Worm (Caenorhabditis elegans): ENCODE data around the gene nhr-128.

Gene nhr-128

ce11 chrV:2191122-2191521 lies 30.7 kb upstream of the nhr-128 start, which contains the start of gene srbc-42:
Gene srbc-42, minus strand, starts transcription at chrV:2191222.
- TF ChIP-seq cog-1 (tag; optimal IDR thresholded peaks at IDR 0.05) = no peak
- TF ChIP-seq med-1 (GFP tag; optimal IDR thresholded peaks at IDR 0.05; ENCODE audit: insufficient read depth) = no peak
- TF ChIP-seq flt-1 (GFP tag; IDR thresholded peaks at IDR 0.05) = no peak

- TF ChIP-seq ztf-29 (GFP tag; IDR thresholded peaks at IDR 0.05) (no peak), med-1 (GFP tag; optimal IDR thresholded peaks at IDR 0.05; ENCODE audit: insufficient read depth) (no peak), ztf-23 (GFP tag; IDR thresholded peaks at IDR 0.05) (no peak), flt-1 (GFP tag; IDR thresholded peaks at IDR 0.05) (no peak), ref-1 (GFP tag; conservative IDR thresholded peaks at IDR 0.05) (no peak), tab-1 (GFP tag; IDR thresholded peaks at IDR 0.05) (no peak), klf-2 (GFP tag; conservative IDR thresholded peaks at IDR 0.05) (no peak), cog-1 (tag; optimal IDR thresholded peaks at IDR 0.05) (no peak), T22C8.4 (GFP tag; IDR thresholded peaks at IDR 0.05) (no peak)
These were observed 29.7 kb upstream of the nhr-128 start, which contains the start of gene nhr-13 for ce11 chrV:2192117-2192516. Gene nhr-13, plus strand, starts transcription at chrV:2192485.

ce11 chrV:2199594-2199993 lies 22.3 kb upstream of the nhr-128 start:
- TF ChIP-seq flt-1 (GFP tag; IDR thresholded peaks at IDR 0.05) = no peak
- TF ChIP-seq med-1 (GFP tag; optimal IDR thresholded peaks at IDR 0.05; ENCODE audit: insufficient read depth) = no peak
- no peak for TF ChIP-seq ref-1 (GFP tag; conservative IDR thresholded peaks at IDR 0.05)
- no peak for TF ChIP-seq cog-1 (tag; optimal IDR thresholded peaks at IDR 0.05)
- TF ChIP-seq klf-2 (GFP tag; conservative IDR thresholded peaks at IDR 0.05) = no peak
- TF ChIP-seq ztf-29 (GFP tag; IDR thresholded peaks at IDR 0.05) = no peak

ce11 chrV:2200402-2200801 lies 21.5 kb upstream of the nhr-128 start:
- TF ChIP-seq tab-1 (GFP tag; IDR thresholded peaks at IDR 0.05) = no peak
- no peak for TF ChIP-seq T22C8.4 (GFP tag; IDR thresholded peaks at IDR 0.05)
- TF ChIP-seq cog-1 (tag; optimal IDR thresholded peaks at IDR 0.05) = no peak
- TF ChIP-seq klf-2 (GFP tag; conservative IDR thresholded peaks at IDR 0.05) = no peak
- TF ChIP-seq ztf-29 (GFP tag; IDR thresholded peaks at IDR 0.05) = no peak
- TF ChIP-seq ref-1 (GFP tag; conservative IDR thresholded peaks at IDR 0.05) = no peak
- no peak for TF ChIP-seq flt-1 (GFP tag; IDR thresholded peaks at IDR 0.05)
- no peak for TF ChIP-seq ztf-23 (GFP tag; IDR thresholded peaks at IDR 0.05)
- TF ChIP-seq med-1 (GFP tag; optimal IDR thresholded peaks at IDR 0.05; ENCODE audit: insufficient read depth) = no peak

ce11 chrV:2201240-2201639 lies 20.6 kb upstream of the nhr-128 start, which contains the start of gene cyp-32B1:
Gene cyp-32B1, minus strand, starts transcription at chrV:2201415.
- no peak for TF ChIP-seq ztf-29 (GFP tag; IDR thresholded peaks at IDR 0.05)
- no peak for TF ChIP-seq ztf-23 (GFP tag; IDR thresholded peaks at IDR 0.05)
- no peak for TF ChIP-seq tab-1 (GFP tag; IDR thresholded peaks at IDR 0.05)
- no peak for TF ChIP-seq flt-1 (GFP tag; IDR thresholded peaks at IDR 0.05)
- TF ChIP-seq med-1 (GFP tag; optimal IDR thresholded peaks at IDR 0.05; ENCODE audit: insufficient read depth) = no peak
- no peak for TF ChIP-seq cog-1 (tag; optimal IDR thresholded peaks at IDR 0.05)
- no peak for TF ChIP-seq klf-2 (GFP tag; conservative IDR thresholded peaks at IDR 0.05)
- no peak for TF ChIP-seq ref-1 (GFP tag; conservative IDR thresholded peaks at IDR 0.05)
- TF ChIP-seq T22C8.4 (GFP tag; IDR thresholded peaks at IDR 0.05) = no peak

- TF ChIP-seq cog-1 (tag; optimal IDR thresholded peaks at IDR 0.05) = no peak
- no peak for TF ChIP-seq flt-1 (GFP tag; IDR thresholded peaks at IDR 0.05)
- TF ChIP-seq ztf-23 (GFP tag; IDR thresholded peaks at IDR 0.05) = no peak
- TF ChIP-seq tab-1 (GFP tag; IDR thresholded peaks at IDR 0.05) = no peak
These were observed 17.8 kb upstream of the nhr-128 start, which contains the start of gene cyp-33C12 for ce11 chrV:2204080-2204479. Gene cyp-33C12, minus strand, starts transcription at chrV:2204400.

- TF ChIP-seq ztf-29 (GFP tag; IDR thresholded peaks at IDR 0.05) (no peak), ztf-23 (GFP tag; IDR thresholded peaks at IDR 0.05) (no peak), ref-1 (GFP tag; conservative IDR thresholded peaks at IDR 0.05) (no peak), med-1 (GFP tag; optimal IDR thresholded peaks at IDR 0.05; ENCODE audit: insufficient read depth) (no peak), klf-2 (GFP tag; conservative IDR thresholded peaks at IDR 0.05) (no peak), flt-1 (GFP tag; IDR thresholded peaks at IDR 0.05) (no peak)
These were observed 15.7 kb upstream of the nhr-128 start, which contains the start of gene srt-40 for ce11 chrV:2206181-2206580. Gene srt-40, minus strand, starts transcription at chrV:2206281.

- no peak for TF ChIP-seq flt-1 (GFP tag; IDR thresholded peaks at IDR 0.05)
- no peak for TF ChIP-seq tab-1 (GFP tag; IDR thresholded peaks at IDR 0.05)
- no peak for TF ChIP-seq ref-1 (GFP tag; conservative IDR thresholded peaks at IDR 0.05)
- TF ChIP-seq klf-2 (GFP tag; conservative IDR thresholded peaks at IDR 0.05) = no peak
- TF ChIP-seq ztf-29 (GFP tag; IDR thresholded peaks at IDR 0.05) = no peak
- no peak for TF ChIP-seq ztf-23 (GFP tag; IDR thresholded peaks at IDR 0.05)
- no peak for TF ChIP-seq T22C8.4 (GFP tag; IDR thresholded peaks at IDR 0.05)
These were observed 15.1 kb upstream of the nhr-128 start, which contains the start of gene svh-11 for ce11 chrV:2206801-2207200. Gene svh-11, plus strand, starts transcription at chrV:2207101.

- no peak for TF ChIP-seq med-1 (GFP tag; optimal IDR thresholded peaks at IDR 0.05; ENCODE audit: insufficient read depth)
- TF ChIP-seq ztf-23 (GFP tag; IDR thresholded peaks at IDR 0.05) = no peak
- no peak for TF ChIP-seq T22C8.4 (GFP tag; IDR thresholded peaks at IDR 0.05)
- TF ChIP-seq tab-1 (GFP tag; IDR thresholded peaks at IDR 0.05) = no peak
- TF ChIP-seq klf-2 (GFP tag; conservative IDR thresholded peaks at IDR 0.05) = no peak
- TF ChIP-seq ref-1 (GFP tag; conservative IDR thresholded peaks at IDR 0.05) = no peak
- TF ChIP-seq cog-1 (tag; optimal IDR thresholded peaks at IDR 0.05) = no peak
- no peak for TF ChIP-seq ztf-29 (GFP tag; IDR thresholded peaks at IDR 0.05)
- TF ChIP-seq flt-1 (GFP tag; IDR thresholded peaks at IDR 0.05) = no peak
These were observed 14.3 kb upstream of the nhr-128 start for ce11 chrV:2207527-2207926.

ce11 chrV:2211936-2212335 lies 9.9 kb upstream of the nhr-128 start, which contains the start of gene nhr-133:
Gene nhr-133, minus strand, starts transcription at chrV:2212118.
- TF ChIP-seq cog-1 (tag; optimal IDR thresholded peaks at IDR 0.05) (no peak), ztf-29 (GFP tag; IDR thresholded peaks at IDR 0.05) (no peak), ztf-23 (GFP tag; IDR thresholded peaks at IDR 0.05) (no peak), klf-2 (GFP tag; conservative IDR thresholded peaks at IDR 0.05) (no peak), ref-1 (GFP tag; conservative IDR thresholded peaks at IDR 0.05) (no peak), flt-1 (GFP tag; IDR thresholded peaks at IDR 0.05) (no peak), T22C8.4 (GFP tag; IDR thresholded peaks at IDR 0.05) (no peak), tab-1 (GFP tag; IDR thresholded peaks at IDR 0.05) (no peak), med-1 (GFP tag; optimal IDR thresholded peaks at IDR 0.05; ENCODE audit: insufficient read depth) (no peak)

Data from whole organism, midembryonic.